Worm (Caenorhabditis elegans) whole organism, L2 larva: Measurements from ENCODE around the gene ZC266.1.

Source experiments
- C34F6.9 ChIP-seq: fragments of 150-350 bp; optimal IDR thresholded peaks from 2 replicates; lab custom pipeline; 2014; ENCODE audit warnings: missing biosample characterization, missing genetic modification characterization
- Y55F3AM.14 ChIP-seq: fragments of 200-800 bp; sonication (Bioruptor generic); optimal IDR thresholded peaks from 2 replicates; lab custom pipeline; 2018; ENCODE audit warnings: mild to moderate bottlenecking, missing genetic modification characterization, missing compliant biosample characterization
- ZK546.5 ChIP-seq: sonication (generic microtip); optimal IDR thresholded peaks from 2 replicates; lab custom pipeline; 2017; ENCODE audit warnings: missing biosample characterization, missing genetic modification characterization
- alr-1 ChIP-seq: fragments of 150-350 bp; optimal IDR thresholded peaks from 2 replicates; lab custom pipeline; 2014; ENCODE audit warnings: missing biosample characterization, missing genetic modification characterization
- aly-2 ChIP-seq: fragments of 150-350 bp; optimal IDR thresholded peaks from 2 replicates; lab custom pipeline; 2014; ENCODE audit warnings: missing biosample characterization, missing genetic modification characterization
- ama-1 ChIP-seq: fragments of 150-350 bp; optimal IDR thresholded peaks from 2 replicates; lab custom pipeline; 2018; ENCODE audit warnings: inconsistent platforms
- blmp-1 ChIP-seq: sonication (generic microtip); optimal IDR thresholded peaks from 2 replicates; lab custom pipeline; 2017; ENCODE audit warnings: missing genetic modification characterization, mild to moderate bottlenecking, missing compliant biosample characterization, antibody characterized with exemption, moderate library complexity; ENCODE audit not compliant: insufficient read depth
- ceh-16 ChIP-seq: fragments of 150-350 bp; optimal IDR thresholded peaks from 2 replicates; lab custom pipeline; 2014; ENCODE audit warnings: missing biosample characterization, missing genetic modification characterization
- ceh-82 ChIP-seq: fragments of 150-350 bp; optimal IDR thresholded peaks from 2 replicates; lab custom pipeline; 2014; ENCODE audit warnings: missing biosample characterization, missing genetic modification characterization
- crh-2 ChIP-seq: sonication (generic microtip); optimal IDR thresholded peaks from 2 replicates; lab custom pipeline; 2017; ENCODE audit warnings: missing biosample characterization, missing genetic modification characterization
- dmd-4 ChIP-seq: sonication (generic microtip); optimal IDR thresholded peaks from 2 replicates; lab custom pipeline; 2017; ENCODE audit warnings: missing biosample characterization, missing genetic modification characterization
- egl-27 ChIP-seq: sonication (generic microtip); optimal IDR thresholded peaks from 3 replicates; lab custom pipeline; 2017; ENCODE audit warnings: missing biosample characterization, missing genetic modification reagents, missing genetic modification characterization
- elt-1 ChIP-seq: fragments of 150-350 bp; optimal IDR thresholded peaks from 2 replicates; lab custom pipeline; 2014; ENCODE audit warnings: missing biosample characterization, missing genetic modification characterization
- elt-3 ChIP-seq: sonication (generic microtip); optimal IDR thresholded peaks from 2 replicates; lab custom pipeline; 2017; ENCODE audit warnings: missing biosample characterization, missing genetic modification characterization
- fos-1 ChIP-seq: fragments of 150-350 bp; optimal IDR thresholded peaks from 2 replicates; lab custom pipeline; 2014; ENCODE audit warnings: missing biosample characterization, missing genetic modification characterization
- gmeb-1 ChIP-seq: fragments of 150-350 bp; optimal IDR thresholded peaks from 2 replicates; lab custom pipeline; 2014; ENCODE audit warnings: missing biosample characterization, missing genetic modification characterization
- lin-11 ChIP-seq: fragments of 150-350 bp; sonication (generic microtip); optimal IDR thresholded peaks from 2 replicates; lab custom pipeline; 2014; ENCODE audit warnings: missing biosample characterization, missing genetic modification characterization, inconsistent platforms, mixed read lengths
- lin-13 ChIP-seq: fragments of 150-350 bp; optimal IDR thresholded peaks from 2 replicates; lab custom pipeline; 2014; ENCODE audit warnings: missing biosample characterization, missing genetic modification reagents, missing genetic modification characterization
- lin-39 ChIP-seq: fragments of 150-350 bp; optimal IDR thresholded peaks from 2 replicates; lab custom pipeline; 2014; ENCODE audit warnings: missing biosample characterization, missing genetic modification reagents, missing genetic modification characterization
- lsy-2 ChIP-seq, 2 experiments: fragments of 150-350 bp in 1 of 2; sonication (generic microtip) in 1 of 2; optimal IDR thresholded peaks; 2 replicates each; lab custom pipeline; 2014 to 2017; ENCODE audit warnings: missing biosample characterization in 2 of 2, missing genetic modification characterization in 2 of 2
- mab-5 ChIP-seq: fragments of 150-350 bp; optimal IDR thresholded peaks from 2 replicates; lab custom pipeline; 2014; ENCODE audit warnings: missing biosample characterization, missing genetic modification characterization
- nhr-10 ChIP-seq: sonication (generic microtip); optimal IDR thresholded peaks from 2 replicates; lab custom pipeline; 2017; ENCODE audit warnings: missing biosample characterization, missing genetic modification characterization
- nhr-11 ChIP-seq: fragments of 150-350 bp; optimal IDR thresholded peaks from 2 replicates; lab custom pipeline; 2014; ENCODE audit warnings: missing biosample characterization, missing genetic modification characterization
- nhr-12 ChIP-seq: fragments of 150-350 bp; optimal IDR thresholded peaks from 2 replicates; lab custom pipeline; 2014; ENCODE audit warnings: missing biosample characterization, missing genetic modification characterization
- nhr-129 ChIP-seq: fragments of 150-350 bp; optimal IDR thresholded peaks from 2 replicates; lab custom pipeline; 2014; ENCODE audit warnings: missing biosample characterization, missing genetic modification characterization
- nhr-21 ChIP-seq: fragments of 150-350 bp; optimal IDR thresholded peaks from 2 replicates; lab custom pipeline; 2014; ENCODE audit warnings: missing biosample characterization, missing genetic modification characterization
- nhr-23 ChIP-seq: fragments of 150-350 bp; optimal IDR thresholded peaks from 2 replicates; lab custom pipeline; 2014; ENCODE audit warnings: missing biosample characterization, missing genetic modification reagents, missing genetic modification characterization
- nhr-237 ChIP-seq: fragments of 150-350 bp; optimal IDR thresholded peaks from 2 replicates; lab custom pipeline; 2014; ENCODE audit warnings: missing biosample characterization, missing genetic modification characterization
- nhr-25 ChIP-seq: fragments of 150-350 bp; sonication (generic microtip); optimal IDR thresholded peaks from 3 replicates; lab custom pipeline; 2014; ENCODE audit warnings: missing biosample characterization, missing genetic modification characterization
- nhr-6 ChIP-seq: fragments of 150-350 bp; optimal IDR thresholded peaks from 2 replicates; lab custom pipeline; 2014; ENCODE audit warnings: missing biosample characterization, missing genetic modification characterization
- nhr-77 ChIP-seq: fragments of 150-350 bp; optimal IDR thresholded peaks from 2 replicates; lab custom pipeline; 2014; ENCODE audit warnings: missing biosample characterization, missing genetic modification characterization
- peb-1 ChIP-seq: fragments of 150-350 bp; optimal IDR thresholded peaks from 2 replicates; lab custom pipeline; 2014; ENCODE audit warnings: missing biosample characterization, missing genetic modification characterization
- skn-1 ChIP-seq: sonication (generic microtip); optimal IDR thresholded peaks from 2 replicates; lab custom pipeline; 2017; ENCODE audit warnings: missing biosample characterization, missing genetic modification characterization
- sma-3 ChIP-seq: sonication (generic microtip); optimal IDR thresholded peaks from 2 replicates; lab custom pipeline; 2016; ENCODE audit warnings: missing genetic modification reagents, missing genetic modification characterization, missing compliant biosample characterization
- sma-9 ChIP-seq, 2 experiments: fragments of 150-350 bp in 1 of 2; sonication (generic microtip) in 1 of 2; optimal IDR thresholded peaks; 2 replicates each; lab custom pipeline; 2014 to 2016; ENCODE audit warnings: missing genetic modification characterization in 2 of 2, mild to moderate bottlenecking in 1 of 2, missing biosample characterization in 1 of 2, missing compliant biosample characterization in 1 of 2, missing genetic modification reagents in 1 of 2, moderate library complexity in 1 of 2
- snpc-4 ChIP-seq: fragments of 150-350 bp; optimal IDR thresholded peaks from 2 replicates; lab custom pipeline; 2014; ENCODE audit warnings: missing biosample characterization, missing genetic modification characterization
- unc-39 ChIP-seq: fragments of 150-350 bp; optimal IDR thresholded peaks from 2 replicates; lab custom pipeline; 2014; ENCODE audit warnings: missing biosample characterization, missing genetic modification characterization
- unc-55 ChIP-seq: fragments of 150-350 bp; sonication (generic microtip); optimal IDR thresholded peaks from 3 replicates; lab custom pipeline; 2014; ENCODE audit warnings: missing biosample characterization, missing genetic modification reagents, missing genetic modification characterization
- zag-1 ChIP-seq: fragments of 150-350 bp; optimal IDR thresholded peaks from 2 replicates; lab custom pipeline; 2014; ENCODE audit warnings: missing biosample characterization, missing genetic modification characterization
- ztf-1 ChIP-seq: fragments of 200-800 bp; sonication (Bioruptor generic); conservative IDR thresholded peaks from 2 replicates; pipeline ENCODE4 v1.3.6; 2022; ENCODE audit warnings: missing genetic modification characterization, missing compliant biosample characterization
- ztf-4 ChIP-seq: fragments of 150-350 bp; optimal IDR thresholded peaks from 2 replicates; lab custom pipeline; 2014; ENCODE audit warnings: missing biosample characterization, missing genetic modification characterization

Gene ZC266.1

ce11 chrV:4724453-4724852, 24.4 kb upstream of the ZC266.1 start, which contains the start of gene F39G3.4:
Gene F39G3.4, plus strand, starts transcription at chrV:4724753.
- TF ChIP-seq peb-1 (tag; lab: Kevin White, UChicago), result no peak
- TF ChIP-seq crh-2, result no peak
- TF ChIP-seq lsy-2 (tag; optimal IDR thresholded peaks at IDR 0.05; lab: Kevin White, UChicago), result no peak
- TF ChIP-seq nhr-21 (tag; lab: Kevin White, UChicago), result no peak
- no peak for TF ChIP-seq fos-1 (tag; lab: Kevin White, UChicago)

ce11 chrV:4722314-4722713, 22.2 kb upstream of the ZC266.1 start, which contains the start of gene F39G3.5:
Gene F39G3.5, plus strand, starts transcription at chrV:4722614.
- TF ChIP-seq lin-13 (GFP tag; lab: Kevin White, UChicago) (no peak), snpc-4 (no peak), ztf-1 (no peak), ama-1 (no peak), alr-1 (tag; lab: Kevin White, UChicago) (no peak), nhr-10 (tag; lab: Kevin White, UChicago) (no peak), C34F6.9 (tag; lab: Kevin White, UChicago) (no peak), unc-55 (GFP tag; lab: Kevin White, UChicago) (no peak), Y55F3AM.14 (GFP tag; lab: Kevin White, UChicago) (no peak), elt-3 (tag; lab: Kevin White, UChicago) (no peak), lin-11 (tag; lab: Kevin White, UChicago) (no peak), gmeb-1 (tag; lab: Kevin White, UChicago) (no peak), lin-39 (tag; lab: Kevin White, UChicago) (no peak), fos-1 (tag; lab: Kevin White, UChicago) (no peak), ztf-4 (tag; lab: Kevin White, UChicago) (no peak), nhr-6 (tag; lab: Kevin White, UChicago) (no peak), ceh-16 (tag; lab: Kevin White, UChicago) (no peak)

ce11 chrV:4720884-4721464, 20.9 kb upstream of the ZC266.1 start:
- no peak for TF ChIP-seq egl-27 (tag; lab: Kevin White, UChicago)
- TF ChIP-seq unc-39, result no peak
- no peak for TF ChIP-seq nhr-77 (tag; lab: Kevin White, UChicago)
- TF ChIP-seq ztf-1, result no peak
- TF ChIP-seq nhr-23 (tag; lab: Kevin White, UChicago), result no peak
- TF ChIP-seq crh-2, result peak; percentile 50
- no peak for TF ChIP-seq unc-55 (GFP tag; lab: Kevin White, UChicago)
- TF ChIP-seq skn-1 (tag; lab: Kevin White, UChicago), result no peak
- no peak for TF ChIP-seq nhr-237
- no peak for TF ChIP-seq mab-5 (tag; lab: Kevin White, UChicago)
- no peak for TF ChIP-seq zag-1 (tag; lab: Kevin White, UChicago)
- no peak for TF ChIP-seq lin-13 (GFP tag; lab: Kevin White, UChicago)
- TF ChIP-seq fos-1 (tag; lab: Kevin White, UChicago), result peak; percentile 91
- no peak for TF ChIP-seq lsy-2 (tag; optimal IDR thresholded peaks at IDR 0.05; lab: Kevin White, UChicago)
- TF ChIP-seq nhr-6 (tag; lab: Kevin White, UChicago), result no peak
- TF ChIP-seq ceh-16 (tag; lab: Kevin White, UChicago), result no peak
- TF ChIP-seq nhr-129, result no peak
- TF ChIP-seq elt-1 (tag; lab: Kevin White, UChicago), result no peak
- TF ChIP-seq sma-3, result no peak
- no peak for TF ChIP-seq C34F6.9 (tag; lab: Kevin White, UChicago)
- TF ChIP-seq nhr-12, result no peak
- no peak for TF ChIP-seq dmd-4 (tag; lab: Kevin White, UChicago)
- TF ChIP-seq ceh-82, result no peak
- no peak for TF ChIP-seq lin-11 (tag; lab: Kevin White, UChicago)
- peak; percentile 12 for TF ChIP-seq gmeb-1 (tag; lab: Kevin White, UChicago)
- TF ChIP-seq sma-9 (GFP tag; optimal IDR thresholded peaks at IDR 0.05; lab: Kevin White, UChicago), result peak; percentile 5
- no peak for TF ChIP-seq sma-9 (tag; optimal IDR thresholded peaks at IDR 0.05; lab: Kevin White, UChicago)
- TF ChIP-seq nhr-25 (tag; lab: Kevin White, UChicago), result no peak
- TF ChIP-seq blmp-1 (tag; lab: Kevin White, UChicago), result no peak
- no peak for TF ChIP-seq lin-39 (tag; lab: Kevin White, UChicago)
- no peak for TF ChIP-seq aly-2 (tag; lab: Kevin White, UChicago)
- no peak for TF ChIP-seq elt-3 (tag; lab: Kevin White, UChicago)
- TF ChIP-seq Y55F3AM.14 (GFP tag; lab: Kevin White, UChicago), result no peak
- TF ChIP-seq ZK546.5 (tag; lab: Kevin White, UChicago), result no peak
- TF ChIP-seq nhr-10 (tag; lab: Kevin White, UChicago), result no peak
- TF ChIP-seq nhr-11 (tag; lab: Kevin White, UChicago), result no peak
- TF ChIP-seq, all 48 proteins: peak for 4
